Worm (Caenorhabditis elegans): ENCODE results near the gene cct-1.

DNA sequence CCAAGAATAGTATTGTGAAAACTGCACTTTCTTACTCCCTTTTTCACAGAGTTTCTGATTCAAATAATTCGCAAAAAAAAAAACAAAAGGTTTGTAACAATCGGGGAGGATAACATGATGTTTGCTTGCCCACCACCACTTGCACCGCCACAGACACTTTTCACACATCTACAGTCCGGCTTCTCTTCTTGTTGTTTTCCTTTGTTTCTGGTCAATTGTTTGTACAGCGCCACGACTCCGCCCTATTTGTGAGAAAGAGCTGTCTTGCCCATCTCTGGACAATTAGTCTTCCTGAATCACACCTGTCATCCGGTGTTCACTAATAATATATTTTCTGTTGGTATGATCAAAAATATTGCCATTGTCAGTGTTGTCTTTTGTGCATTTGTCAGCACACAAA, 45.7 kb downstream of the cct-1 start, which contains the start of gene M110.9:
- TF ChIP-seq dpl-1 (GFP tag; optimal IDR thresholded peaks at IDR 0.05), result no peak
- no peak for TF ChIP-seq nhr-237 (tag; optimal IDR thresholded peaks at IDR 0.05)
- no peak for TF ChIP-seq ztf-11 (tag; optimal IDR thresholded peaks at IDR 0.05)
- TF ChIP-seq ceh-82 (tag; optimal IDR thresholded peaks at IDR 0.05), result no peak
- no peak for TF ChIP-seq hlh-17 (GFP tag; optimal IDR thresholded peaks at IDR 0.05; ENCODE audit: borderline replicate concordance)
- TF ChIP-seq ztf-4 (tag; optimal IDR thresholded peaks at IDR 0.05), result no peak
- TF ChIP-seq sox-4 (tag; optimal IDR thresholded peaks at IDR 0.05), result no peak
- TF ChIP-seq nhr-90 (tag; optimal IDR thresholded peaks at IDR 0.05; ENCODE audit: poor library complexity), result no peak
- TF ChIP-seq mef-2 (tag; optimal IDR thresholded peaks at IDR 0.05), result no peak
- no peak for TF ChIP-seq ces-1 (GFP tag; optimal IDR thresholded peaks at IDR 0.05)
- no peak for TF ChIP-seq mdl-1 (tag; optimal IDR thresholded peaks at IDR 0.05)
- TF ChIP-seq aly-2 (tag; optimal IDR thresholded peaks at IDR 0.05), result no peak
- TF ChIP-seq nhr-12 (tag; optimal IDR thresholded peaks at IDR 0.05), result no peak

Measured in whole organism, L1 larva.